Worm (Caenorhabditis elegans): ENCODE measurements around the gene swt-2.

The swt-2 gene

ce11 chrV:7521304-7521703, 8.6 kb upstream of the swt-2 start:
- TF ChIP-seq nhr-80 (tag; optimal IDR thresholded peaks at IDR 0.05) (peak; percentile 73), F57A8.1 (GFP tag; optimal IDR thresholded peaks at IDR 0.05) (no peak)

- TF ChIP-seq akir-1 (GFP tag; optimal IDR thresholded peaks at IDR 0.05), result no peak
- no peak for TF ChIP-seq Y79H2A.3 (GFP tag; conservative IDR thresholded peaks at IDR 0.05)
- no peak for TF ChIP-seq die-1 (tag; optimal IDR thresholded peaks at IDR 0.05)
- no peak for TF ChIP-seq lir-1 (GFP tag; conservative IDR thresholded peaks at IDR 0.05)
- TF ChIP-seq F37B4.10 (GFP tag; IDR thresholded peaks at IDR 0.05), result 0 out of 2 replicates have a peak, but pooled peaks have one; percentile 46
- no peak for TF ChIP-seq nhr-120 (GFP tag; IDR thresholded peaks at IDR 0.05)
- no peak for TF ChIP-seq sdz-38 (tag; optimal IDR thresholded peaks at IDR 0.05)
Measured at ce11 chrV:7522279-7522678, 7.7 kb upstream of the swt-2 start, which contains the start of gene C54F6.15. Gene C54F6.15, minus strand, starts transcription at chrV:7522379.

ce11 chrV:7523392-7523791, 6.5 kb upstream of the swt-2 start, which contains the start of gene C54F6.6:
Gene C54F6.6, plus strand, starts transcription at chrV:7523692.
- no peak for TF ChIP-seq cebp-2 (GFP tag; IDR thresholded peaks at IDR 0.05)
- no peak for TF ChIP-seq lir-1 (GFP tag; conservative IDR thresholded peaks at IDR 0.05)
- no peak for TF ChIP-seq rec-8 (tag; optimal IDR thresholded peaks at IDR 0.05)
- no peak for TF ChIP-seq repo-1 (tag; optimal IDR thresholded peaks at IDR 0.05)
- TF ChIP-seq nhr-179 (tag; optimal IDR thresholded peaks at IDR 0.05), result no peak
- no peak for TF ChIP-seq ceh-27 (GFP tag; optimal IDR thresholded peaks at IDR 0.05)
- no peak for TF ChIP-seq mcd-1 (GFP tag; IDR thresholded peaks at IDR 0.05)
- TF ChIP-seq mxl-1 (tag; optimal IDR thresholded peaks at IDR 0.05), result no peak
- TF ChIP-seq cebp-1 (GFP tag; IDR thresholded peaks at IDR 0.05), result no peak
- no peak for TF ChIP-seq cebp-1 (tag; optimal IDR thresholded peaks at IDR 0.05)
- no peak for TF ChIP-seq lin-40 (tag; optimal IDR thresholded peaks at IDR 0.05)
- TF ChIP-seq bed-2 (GFP tag; IDR thresholded peaks at IDR 0.05), result no peak
- no peak for TF ChIP-seq akir-1 (GFP tag; optimal IDR thresholded peaks at IDR 0.05)
- no peak for TF ChIP-seq B0019.2 (GFP tag; conservative IDR thresholded peaks at IDR 0.05)
- TF ChIP-seq F57A8.1 (GFP tag; optimal IDR thresholded peaks at IDR 0.05), result no peak
- no peak for TF ChIP-seq nhr-90 (tag; optimal IDR thresholded peaks at IDR 0.05)
- TF ChIP-seq F55B11.4 (tag; optimal IDR thresholded peaks at IDR 0.05; ENCODE audit: borderline replicate concordance, insufficient read depth), result no peak
- TF ChIP-seq him-1 (tag; optimal IDR thresholded peaks at IDR 0.05), result no peak

ce11 chrV:7524447-7524846, 5.5 kb upstream of the swt-2 start, which contains the start of gene C54F6.20:
Gene C54F6.20, plus strand, starts transcription at chrV:7524747.
- TF ChIP-seq lsl-1 (GFP tag; optimal IDR thresholded peaks at IDR 0.05) (no peak), akir-1 (GFP tag; optimal IDR thresholded peaks at IDR 0.05) (no peak), gei-17 (GFP tag; optimal IDR thresholded peaks at IDR 0.05) (no peak), ceh-79 (tag; optimal IDR thresholded peaks at IDR 0.05) (no peak), T26A5.8 (tag; optimal IDR thresholded peaks at IDR 0.05) (no peak), ceh-100 (GFP tag; IDR thresholded peaks at IDR 0.05) (no peak)

ce11 chrV:7525695-7526094, 4.2 kb upstream of the swt-2 start, which contains the start of gene C54F6.18:
Gene C54F6.18, plus strand, starts transcription at chrV:7525995.
- TF ChIP-seq akir-1 (GFP tag; optimal IDR thresholded peaks at IDR 0.05) (no peak), T26A5.8 (tag; optimal IDR thresholded peaks at IDR 0.05) (no peak), lag-1 (GFP tag; IDR thresholded peaks at IDR 0.05) (no peak), athp-1 (tag; optimal IDR thresholded peaks at IDR 0.05) (no peak), F52B5.7 (tag; optimal IDR thresholded peaks at IDR 0.05) (no peak), aptf-3 (GFP tag; IDR thresholded peaks at IDR 0.05) (no peak), ZK185.1 (tag; optimal IDR thresholded peaks at IDR 0.05; ENCODE audit: poor library complexity, severe bottlenecking) (no peak), Y95B8A.8 (GFP tag; IDR thresholded peaks at IDR 0.05) (no peak), nhr-179 (tag; optimal IDR thresholded peaks at IDR 0.05) (no peak), hlh-26 (GFP tag; conservative IDR thresholded peaks at IDR 0.05) (no peak)

Measured in whole organism, young adult.